Worm (Caenorhabditis elegans) whole organism, L2 larva: ENCODE measurements around the gene ldp-1.

Experiments
- ama-1 ChIP-seq: fragments of 150-350 bp; optimal IDR thresholded peaks from 2 replicates; lab custom pipeline; 2018; ENCODE audit warnings: inconsistent platforms
- elt-1 ChIP-seq: fragments of 150-350 bp; optimal IDR thresholded peaks from 2 replicates; lab custom pipeline; 2014; ENCODE audit warnings: missing biosample characterization, missing genetic modification characterization
- elt-3 ChIP-seq: sonication (generic microtip); optimal IDR thresholded peaks from 2 replicates; lab custom pipeline; 2017; ENCODE audit warnings: missing biosample characterization, missing genetic modification characterization
- nhr-11 ChIP-seq: fragments of 150-350 bp; optimal IDR thresholded peaks from 2 replicates; lab custom pipeline; 2014; ENCODE audit warnings: missing biosample characterization, missing genetic modification characterization
- unc-62 ChIP-seq: fragments of 150-350 bp; optimal IDR thresholded peaks from 2 replicates; lab custom pipeline; 2014; ENCODE audit warnings: missing biosample characterization, missing genetic modification reagents, missing genetic modification characterization
- zag-1 ChIP-seq: fragments of 150-350 bp; optimal IDR thresholded peaks from 2 replicates; lab custom pipeline; 2014; ENCODE audit warnings: missing biosample characterization, missing genetic modification characterization

ce11 chrV:2126554-2126953, 781 bp upstream of the ldp-1 start:
- TF ChIP-seq elt-1 (tag; lab: Kevin White, UChicago) = no peak
- TF ChIP-seq unc-62 = no peak
- no peak for TF ChIP-seq nhr-11 (tag; lab: Kevin White, UChicago)
- no peak for TF ChIP-seq elt-3 (tag; lab: Kevin White, UChicago)
- no peak for TF ChIP-seq zag-1 (tag; lab: Kevin White, UChicago)
- no peak for TF ChIP-seq ama-1 (lab: Kevin White, UChicago)
